In the genomic region with DNA sequence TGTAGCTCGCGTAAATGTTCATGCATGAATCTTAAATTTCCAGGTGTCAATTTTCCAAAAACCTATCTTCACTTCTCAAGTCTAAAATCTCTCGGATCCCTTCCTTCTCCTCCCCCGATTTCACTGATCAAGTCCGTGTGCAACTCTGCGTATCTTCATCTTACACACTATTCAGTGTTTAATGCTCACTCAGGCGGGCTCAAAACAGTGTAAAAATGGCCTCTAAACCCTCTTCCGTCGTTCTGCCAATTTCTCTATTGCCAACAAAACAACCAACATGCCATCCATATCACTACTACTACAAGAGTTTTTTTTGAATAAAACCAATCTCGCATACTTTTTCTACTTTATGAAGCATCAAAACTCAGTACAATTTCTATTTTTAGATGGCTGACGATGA, we compare ENCODE assay signal across 4 worm cellular contexts.
A peak's percentile ranks its signal among the peaks of the same experiment; 100 is the strongest.
TF ChIP-seq lines count a peak whose summit lies in the region.

A gene (plus strand): TSS at position 387 of the 400 bp plus-strand sequence.

TF ChIP-seq in whole organism, L1 larva, 84 proteins besides CTCF, POLR2A, EP300 and RAD21 (continues in another document):
- no peak for TF ChIP-seq mef-2 (tag; optimal IDR thresholded peaks at IDR 0.05; lab: Kevin White, UChicago)
- TF ChIP-seq Y116A8C.19 (tag; optimal IDR thresholded peaks at IDR 0.05; lab: Kevin White, UChicago; ENCODE audit: borderline replicate concordance): no peak
- TF ChIP-seq pag-3 (tag; optimal IDR thresholded peaks at IDR 0.05; lab: Kevin White, UChicago; ENCODE audit: borderline replicate concordance, insufficient read depth): peak; percentile 86
- no peak for TF ChIP-seq nhr-28 (tag; optimal IDR thresholded peaks at IDR 0.05; lab: Kevin White, UChicago)
- TF ChIP-seq nhr-71 (tag; optimal IDR thresholded peaks at IDR 0.05; lab: Kevin White, UChicago): no peak
- no peak for TF ChIP-seq pax-3 (tag; optimal IDR thresholded peaks at IDR 0.05; lab: Kevin White, UChicago)
- TF ChIP-seq xbp-1 (tag; optimal IDR thresholded peaks at IDR 0.05; lab: Kevin White, UChicago): no peak
- TF ChIP-seq aly-2 (tag; optimal IDR thresholded peaks at IDR 0.05; lab: Kevin White, UChicago): no peak
- no peak for TF ChIP-seq vab-15 (tag; optimal IDR thresholded peaks at IDR 0.05; lab: Kevin White, UChicago)
- TF ChIP-seq efl-1 (optimal IDR thresholded peaks at IDR 0.05; lab: Kevin White, UChicago): no peak
- no peak for TF ChIP-seq efl-1 (GFP tag; optimal IDR thresholded peaks at IDR 0.05 in 1 of 2; lab: Kevin White, UChicago)
- TF ChIP-seq unc-62 (GFP tag; optimal IDR thresholded peaks at IDR 0.05; lab: Kevin White, UChicago): no peak
- TF ChIP-seq dsc-1 (tag; optimal IDR thresholded peaks at IDR 0.05; lab: Kevin White, UChicago): peak; percentile 53
- TF ChIP-seq nhr-19 (GFP tag; conservative IDR thresholded peaks at IDR 0.05; lab: Robert Waterston, UW): no peak
- TF ChIP-seq ceh-82 (tag; optimal IDR thresholded peaks at IDR 0.05; lab: Kevin White, UChicago): no peak
- no peak for TF ChIP-seq F16B12.6 (tag; optimal IDR thresholded peaks at IDR 0.05; lab: Kevin White, UChicago)
- TF ChIP-seq skn-1 (tag; optimal IDR thresholded peaks at IDR 0.05; lab: Kevin White, UChicago): no peak
- TF ChIP-seq tbx-2 (tag; optimal IDR thresholded peaks at IDR 0.05; lab: Kevin White, UChicago): no peak
- TF ChIP-seq blmp-1 (tag; optimal IDR thresholded peaks at IDR 0.05; lab: Kevin White, UChicago): no peak
- TF ChIP-seq ceh-88 (GFP tag; IDR thresholded peaks at IDR 0.05; lab: Robert Waterston, UW): no peak
- TF ChIP-seq snu-23 (GFP tag; optimal IDR thresholded peaks at IDR 0.05; lab: Kevin White, UChicago): no peak
- no peak for TF ChIP-seq lin-13 (GFP tag; optimal IDR thresholded peaks at IDR 0.05; lab: Kevin White, UChicago)

TF ChIP-seq in whole organism, L4 larva, 104 proteins besides CTCF, POLR2A, EP300 and RAD21:
- peak in 1 of 2 experiments; percentile 95 for TF ChIP-seq unc-62 (GFP tag; optimal IDR thresholded peaks at IDR 0.05 in 1 of 2; lab: Kevin White, UChicago)
- TF ChIP-seq unc-62 (tag; optimal IDR thresholded peaks at IDR 0.05; lab: Kevin White, UChicago): no peak
- TF ChIP-seq lir-3 (tag; optimal IDR thresholded peaks at IDR 0.05; lab: Kevin White, UChicago): no peak
- TF ChIP-seq aha-1 (tag; lab: Kevin White, UChicago): peak; percentile 46

TF ChIP-seq in whole organism, late embryonic, 69 proteins besides CTCF, POLR2A, EP300 and RAD21:
- no peak for TF ChIP-seq fkh-10 (GFP tag; optimal IDR thresholded peaks at IDR 0.05; lab: Kevin White, UChicago)
- no peak for TF ChIP-seq ets-4 (tag; optimal IDR thresholded peaks at IDR 0.05; lab: Kevin White, UChicago)
- TF ChIP-seq elt-4 (tag; optimal IDR thresholded peaks at IDR 0.05; lab: Kevin White, UChicago): no peak
- no peak for TF ChIP-seq lim-6 (tag; optimal IDR thresholded peaks at IDR 0.05; lab: Kevin White, UChicago)
- peak; percentile 5 for TF ChIP-seq pat-9 (tag; optimal IDR thresholded peaks at IDR 0.05; lab: Kevin White, UChicago)
- TF ChIP-seq fkh-6 (tag; optimal IDR thresholded peaks at IDR 0.05; lab: Kevin White, UChicago): no peak
- no peak for TF ChIP-seq ceh-19 (GFP tag; optimal IDR thresholded peaks at IDR 0.05; lab: Kevin White, UChicago)

TF ChIP-seq in whole organism, mixed stage, embryonic, 35 proteins besides CTCF, POLR2A, EP300 and RAD21:
- TF ChIP-seq unc-120 (tag; optimal IDR thresholded peaks at IDR 0.05; lab: Kevin White, UChicago; ENCODE audit: poor library complexity, severe bottlenecking) (peak; percentile 75), lin-13 (tag; optimal IDR thresholded peaks at IDR 0.05; lab: Kevin White, UChicago) (no peak), ceh-39 (tag; optimal IDR thresholded peaks at IDR 0.05; lab: Kevin White, UChicago) (no peak), hlh-1 (tag; optimal IDR thresholded peaks at IDR 0.05; lab: Kevin White, UChicago) (peak; percentile 17)
